Fruit fly (Drosophila melanogaster) whole organism, embryonic: ENCODE data around the gene CG4004.

ENCODE experiments used
- Atf6 ChIP-seq: fragments of 200-800 bp; sonication (Bioruptor generic); IDR thresholded peaks from 2 replicates; pipeline ENCODE4 v1.3.6; 2022; ENCODE audit warnings: missing biosample characterization, missing genetic modification characterization
- B-H1 ChIP-seq: fragments of 200-800 bp; sonication (Bioruptor generic); IDR thresholded peaks from 3 replicates; pipeline ENCODE4 v1.3.6; 2022; ENCODE audit warnings: missing biosample characterization, missing genetic modification characterization
- CG10267 ChIP-seq: fragments of 200-800 bp; sonication (Bioruptor generic); optimal IDR thresholded peaks from 2 replicates; lab custom pipeline; 2018; ENCODE audit warnings: missing biosample characterization, mild to moderate bottlenecking, missing genetic modification characterization, moderate library complexity
- CG10366 ChIP-seq: fragments of 200-800 bp; sonication (Bioruptor generic); IDR thresholded peaks from 2 replicates; pipeline ENCODE4 v1.3.6; 2022; ENCODE audit warnings: missing biosample characterization, missing genetic modification characterization
- CG10979 ChIP-seq: fragments of 200-800 bp; sonication (Bioruptor generic); optimal IDR thresholded peaks from 2 replicates; lab custom pipeline; 2018; ENCODE audit warnings: missing biosample characterization, mild to moderate bottlenecking, missing genetic modification characterization, moderate library complexity
- CG1603 ChIP-seq: fragments of 200-800 bp; sonication (Bioruptor generic); optimal IDR thresholded peaks from 2 replicates; lab custom pipeline; 2019; ENCODE audit warnings: missing biosample characterization, mild to moderate bottlenecking, missing genetic modification characterization, moderate library complexity
- CG16863 ChIP-seq: fragments of 200-800 bp; sonication (Bioruptor generic); optimal IDR thresholded peaks from 3 replicates; lab custom pipeline; 2016; ENCODE audit warnings: missing biosample characterization, missing genetic modification characterization
- CG17568 ChIP-seq: fragments of 200-800 bp; sonication (Bioruptor generic); optimal IDR thresholded peaks from 2 replicates; lab custom pipeline; 2018; ENCODE audit warnings: missing biosample characterization, mild to moderate bottlenecking, missing genetic modification characterization, moderate library complexity
- CG17802 ChIP-seq: fragments of 200-800 bp; sonication (Bioruptor generic); optimal IDR thresholded peaks from 2 replicates; lab custom pipeline; 2018; ENCODE audit warnings: missing biosample characterization, mild to moderate bottlenecking, missing genetic modification characterization, moderate library complexity
- CG17829 ChIP-seq: fragments of 200-800 bp; optimal IDR thresholded peaks from 2 replicates; lab custom pipeline; 2019; ENCODE audit warnings: missing biosample characterization, mild to moderate bottlenecking, missing genetic modification characterization, moderate library complexity
- CG18011 ChIP-seq: fragments of 200-800 bp; sonication (Bioruptor generic); optimal IDR thresholded peaks from 2 replicates; lab custom pipeline; 2017; ENCODE audit warnings: missing biosample characterization, missing genetic modification characterization, mild to moderate bottlenecking, moderate library complexity, missing genotype
- CG2120 ChIP-seq: fragments of 200-800 bp; sonication (Bioruptor generic); optimal IDR thresholded peaks from 3 replicates; lab custom pipeline; 2016; ENCODE audit warnings: missing biosample characterization, missing genetic modification characterization
- CG33557 ChIP-seq: fragments of 200-800 bp; sonication (Bioruptor generic); optimal IDR thresholded peaks from 2 replicates; lab custom pipeline; 2019; ENCODE audit warnings: missing biosample characterization, mild to moderate bottlenecking, missing genetic modification characterization, moderate library complexity
- CG34224 ChIP-seq: fragments of 200-800 bp; sonication (Bioruptor generic); IDR thresholded peaks from 3 replicates; pipeline ENCODE4 v1.3.6; 2022; ENCODE audit warnings: missing biosample characterization, missing genetic modification characterization; ENCODE audit not compliant: partially characterized antibody
- CG42726 ChIP-seq: fragments of 200-800 bp; sonication (Bioruptor generic); IDR thresholded peaks from 2 replicates; pipeline ENCODE4 v1.3.6; 2022; ENCODE audit warnings: missing biosample characterization, missing genetic modification characterization; ENCODE audit not compliant: partially characterized antibody
- CG4730 ChIP-seq: fragments of 200-800 bp; sonication (Bioruptor generic); IDR thresholded peaks from 2 replicates; pipeline ENCODE4 v1.3.6; 2022; ENCODE audit warnings: missing biosample characterization, missing genetic modification characterization
- CG6854 ChIP-seq: fragments of 200-800 bp; sonication (Bioruptor generic); optimal IDR thresholded peaks from 3 replicates; lab custom pipeline; 2017; ENCODE audit warnings: missing biosample characterization, mild to moderate bottlenecking, missing genetic modification characterization
- CG7271 ChIP-seq: fragments of 200-800 bp; sonication (Bioruptor generic); optimal IDR thresholded peaks from 2 replicates; lab custom pipeline; 2018; ENCODE audit warnings: missing biosample characterization, mild to moderate bottlenecking, missing genetic modification characterization, moderate library complexity
- CG7928 ChIP-seq: fragments of 200-800 bp; sonication (Bioruptor generic); optimal IDR thresholded peaks from 2 replicates; lab custom pipeline; 2017; ENCODE audit warnings: missing biosample characterization, mild to moderate bottlenecking, missing genetic modification characterization
- Dek ChIP-seq: fragments of 200-800 bp; sonication (Bioruptor generic); optimal IDR thresholded peaks from 3 replicates; lab custom pipeline; 2019; ENCODE audit warnings: missing biosample characterization, mild to moderate bottlenecking, missing genetic modification characterization, moderate library complexity
- E2f2 ChIP-seq: fragments of 200-800 bp; sonication (Bioruptor generic); IDR thresholded peaks from 2 replicates; pipeline ENCODE4 v1.3.6; 2022; ENCODE audit warnings: missing biosample characterization, missing genetic modification characterization
- Hr3 ChIP-seq: fragments of 200-800 bp; sonication (Bioruptor generic); optimal IDR thresholded peaks from 3 replicates; lab custom pipeline; 2016; ENCODE audit warnings: missing biosample characterization, missing genetic modification characterization
- Hr39 ChIP-seq: fragments of >200 bp; optimal IDR thresholded peaks from 2 replicates; lab custom pipeline; 2017
- MBD-R2 ChIP-seq: fragments of 200-800 bp; sonication (Bioruptor generic); IDR thresholded peaks from 2 replicates; pipeline ENCODE4 v1.3.6; 2022; ENCODE audit warnings: missing biosample characterization, missing genetic modification characterization
- Mrtf ChIP-seq: fragments of 200-800 bp; sonication (Bioruptor generic); IDR thresholded peaks from 3 replicates; pipeline ENCODE4 v1.3.6; 2022; ENCODE audit warnings: missing biosample characterization, missing genetic modification characterization
- Myb ChIP-seq: fragments of 200-800 bp; sonication (Bioruptor generic); optimal IDR thresholded peaks from 2 replicates; lab custom pipeline; 2016; ENCODE audit warnings: missing biosample characterization, missing genetic modification characterization
- NC2α ChIP-seq: fragments of 200-800 bp; sonication (Bioruptor generic); optimal IDR thresholded peaks from 2 replicates; lab custom pipeline; 2016; ENCODE audit warnings: missing biosample characterization, missing genetic modification characterization
- Optix ChIP-seq: fragments of 200-800 bp; sonication (Bioruptor generic); IDR thresholded peaks from 3 replicates; pipeline ENCODE4 v1.3.6; 2022; ENCODE audit warnings: missing biosample characterization, missing genetic modification characterization
- Rx ChIP-seq: fragments of 200-800 bp; sonication (Bioruptor generic); IDR thresholded peaks from 2 replicates; pipeline ENCODE4 v1.3.6; 2022; ENCODE audit warnings: missing biosample characterization, missing genetic modification characterization
- Sin3A ChIP-seq: fragments of >200 bp; optimal IDR thresholded peaks from 2 replicates; lab custom pipeline; 2018
- Stat92E ChIP-seq, 3 experiments: fragments of >200 bp in 2 of 3; fragments of 200-800 bp in 1 of 3; sonication (Bioruptor generic) in 1 of 3; optimal IDR thresholded peaks; 2 replicates each; lab custom pipeline; 2017 to 2019; ENCODE audit warnings: missing biosample characterization in 3 of 3, missing genetic modification characterization in 3 of 3, mild to moderate bottlenecking in 1 of 3, moderate library complexity in 1 of 3
- Tbp ChIP-seq: fragments of >200 bp; optimal IDR thresholded peaks from 2 replicates; lab custom pipeline; 2018; ENCODE audit warnings: missing biosample characterization, missing genetic modification characterization
- ara ChIP-seq: fragments of 200-800 bp; sonication (Bioruptor generic); IDR thresholded peaks from 2 replicates; pipeline ENCODE4 v1.3.6; 2022; ENCODE audit warnings: missing biosample characterization, missing genetic modification characterization
- ash1 ChIP-seq: fragments of 200-800 bp; sonication (Bioruptor generic); optimal IDR thresholded peaks from 2 replicates; lab custom pipeline; 2018; ENCODE audit warnings: missing biosample characterization, mild to moderate bottlenecking, missing genetic modification characterization
- ato ChIP-seq: fragments of 200-800 bp; sonication (Bioruptor generic); IDR thresholded peaks from 2 replicates; pipeline ENCODE4 v1.3.6; 2022; ENCODE audit warnings: missing biosample characterization, missing genetic modification characterization; ENCODE audit not compliant: partially characterized antibody
- bsh ChIP-seq, 2 experiments: fragments of 200-800 bp; sonication (Bioruptor generic); optimal IDR thresholded peaks; 2 replicates each; lab custom pipeline; 2017 to 2018; ENCODE audit warnings: mild to moderate bottlenecking in 2 of 2, missing biosample characterization in 2 of 2, missing genetic modification characterization in 2 of 2, moderate library complexity in 1 of 2
- btn ChIP-seq: fragments of 200-800 bp; sonication (Bioruptor generic); optimal IDR thresholded peaks from 2 replicates; lab custom pipeline; 2016; ENCODE audit warnings: missing biosample characterization, missing genetic modification characterization
- crp ChIP-seq, 2 experiments: fragments of 200-800 bp; sonication (Bioruptor generic); optimal IDR thresholded peaks; 2 replicates in 1 of 2; 3 replicates in 1 of 2; lab custom pipeline; 2017; ENCODE audit warnings: missing biosample characterization in 2 of 2, missing genetic modification characterization in 2 of 2, mild to moderate bottlenecking in 1 of 2, moderate library complexity in 1 of 2
- dmrt11E ChIP-seq: fragments of 200-800 bp; sonication (Bioruptor generic); optimal IDR thresholded peaks from 3 replicates; lab custom pipeline; 2018; ENCODE audit warnings: missing biosample characterization, mild to moderate bottlenecking, missing genetic modification characterization, moderate library complexity
- fd3F ChIP-seq: fragments of 200-800 bp; sonication (Bioruptor generic); optimal IDR thresholded peaks from 2 replicates; lab custom pipeline; 2018; ENCODE audit warnings: missing biosample characterization, mild to moderate bottlenecking, missing genetic modification characterization, moderate library complexity
- fd96Cb ChIP-seq: fragments of 200-800 bp; sonication (Bioruptor generic); optimal IDR thresholded peaks from 2 replicates; lab custom pipeline; 2018; ENCODE audit warnings: missing biosample characterization, mild to moderate bottlenecking, missing genetic modification characterization, moderate library complexity
- gem ChIP-seq: fragments of 200-800 bp; sonication (Bioruptor generic); optimal IDR thresholded peaks from 2 replicates; lab custom pipeline; 2019; ENCODE audit warnings: missing biosample characterization, mild to moderate bottlenecking, missing genetic modification characterization, moderate library complexity
- kni ChIP-seq: fragments of 200-800 bp; sonication (Bioruptor generic); optimal IDR thresholded peaks from 3 replicates; lab custom pipeline; 2017; ENCODE audit warnings: mild to moderate bottlenecking, missing biosample characterization, missing genetic modification reagents, missing genetic modification characterization
- lilli ChIP-seq: fragments of 200-800 bp; sonication (Bioruptor generic); optimal IDR thresholded peaks from 3 replicates; lab custom pipeline; 2016; ENCODE audit warnings: missing biosample characterization, missing genetic modification characterization
- otp ChIP-seq: fragments of 200-800 bp; sonication (Bioruptor generic); IDR thresholded peaks from 3 replicates; pipeline ENCODE4, ENCODE4 v1.3.6; 2022; ENCODE audit warnings: missing biosample characterization, missing genetic modification characterization
- sd ChIP-seq: fragments of 200-800 bp; sonication (Bioruptor generic); optimal IDR thresholded peaks from 3 replicates; lab custom pipeline; 2018; ENCODE audit warnings: missing biosample characterization, mild to moderate bottlenecking, missing genetic modification characterization, moderate library complexity
- sna ChIP-seq: fragments of 200-800 bp; sonication (Bioruptor generic); IDR thresholded peaks from 2 replicates; pipeline ENCODE4 v1.3.6; 2022; ENCODE audit warnings: missing biosample characterization, missing genetic modification characterization; ENCODE audit not compliant: partially characterized antibody
- sqz ChIP-seq: fragments of 200-800 bp; sonication (Bioruptor generic); optimal IDR thresholded peaks from 3 replicates; lab custom pipeline; 2018; ENCODE audit warnings: missing biosample characterization, mild to moderate bottlenecking, missing genetic modification characterization
- stwl ChIP-seq: fragments of 200-800 bp; sonication (Bioruptor generic); optimal IDR thresholded peaks from 3 replicates; lab custom pipeline; 2018; ENCODE audit warnings: missing biosample characterization, mild to moderate bottlenecking, missing genetic modification characterization, moderate library complexity

CG4004 gene

dm6 chrX:12737735-12738390 lies 6.1 kb upstream of the CG4004 start (continued):
- peak; percentile 80 for TF ChIP-seq CG10979 (tag; lab: Kevin White, UChicago)
- TF ChIP-seq fd3F (GFP tag; lab: Kevin White, UChicago), result peak; percentile 67
- TF ChIP-seq Sin3A (lab: Kevin White, UChicago), result no peak
- no peak for TF ChIP-seq CG42726 (GFP tag; lab: Robert Waterston, UW)
- peak; percentile 71 for TF ChIP-seq CG2120 (GFP tag; lab: Kevin White, UChicago)
- TF ChIP-seq sna (GFP tag; lab: Robert Waterston, UW), result no peak
- TF ChIP-seq bsh (GFP tag; optimal IDR thresholded peaks at IDR 0.05; lab: Kevin White, UChicago), result peak in 1 of 2 experiments; percentile 80
- peak; percentile 74 for TF ChIP-seq Dek
- TF ChIP-seq ash1, result no peak
- no peak for TF ChIP-seq Tbp (GFP tag; lab: Kevin White, UChicago)
- peak; percentile 14 for TF ChIP-seq lilli
- peak; percentile 27; the same call in 1 of the 2 replicates for TF ChIP-seq CG10366
- no peak for TF ChIP-seq CG1603
- TF ChIP-seq CG17802, result no peak
- peak; percentile 58 for TF ChIP-seq dmrt11E
- TF ChIP-seq Optix (GFP tag; lab: Robert Waterston, UW), result no peak
- no peak for TF ChIP-seq CG7271 (tag; lab: Kevin White, UChicago)
- TF ChIP-seq Stat92E (GFP tag; optimal IDR thresholded peaks at IDR 0.05; lab: Kevin White, UChicago), result no peak
- peak; percentile 84 for TF ChIP-seq fd96Cb (tag; lab: Kevin White, UChicago)
- no peak for TF ChIP-seq CG34224
- peak; percentile 71 for TF ChIP-seq CG10267
- TF ChIP-seq Atf6, result peak; percentile 35; the same call in 1 of the 2 replicates
- peak in 1 of 2 experiments; percentile 17 for TF ChIP-seq crp (GFP tag; optimal IDR thresholded peaks at IDR 0.05; lab: Kevin White, UChicago)
- no peak for TF ChIP-seq Rx (GFP tag; lab: Robert Waterston, UW)
- TF ChIP-seq stwl (tag; lab: Kevin White, UChicago), result no peak
- TF ChIP-seq NC2α (GFP tag; lab: Kevin White, UChicago), result no peak
- no peak for TF ChIP-seq Myb (GFP tag; lab: Kevin White, UChicago)
- peak; percentile 76 for TF ChIP-seq CG17829 (tag; lab: Kevin White, UChicago)
- TF ChIP-seq E2f2 (GFP tag; lab: Robert Waterston, UW), result peak; percentile 27; the same call in 1 of the 2 replicates
- peak; percentile 92 for TF ChIP-seq gem (tag; lab: Kevin White, UChicago)
- TF ChIP-seq ara (GFP tag; lab: Robert Waterston, UW), result no peak; the same call in 1 of the 2 replicates
- no peak for TF ChIP-seq kni
- TF ChIP-seq CG33557 (GFP tag; lab: Kevin White, UChicago), result peak; percentile 13
- TF ChIP-seq CG17568 (GFP tag; lab: Kevin White, UChicago), result no peak
- no peak for TF ChIP-seq otp (GFP tag; lab: Robert Waterston, UW)
- 0 out of 2 replicates have a peak, but pooled peaks have one; percentile 18 for TF ChIP-seq CG4730 (GFP tag; lab: Robert Waterston, UW)
- no peak for TF ChIP-seq B-H1
- no peak for TF ChIP-seq CG7928
- TF ChIP-seq btn (GFP tag; lab: Kevin White, UChicago), result no peak
- TF ChIP-seq ato (GFP tag; lab: Robert Waterston, UW), result no peak
- TF ChIP-seq CG6854 (GFP tag; lab: Kevin White, UChicago), result peak; percentile 60
- TF ChIP-seq MBD-R2 (GFP tag; lab: Robert Waterston, UW), result no peak
- no peak for TF ChIP-seq CG16863 (GFP tag; lab: Kevin White, UChicago)
- TF ChIP-seq Hr3 (GFP tag; lab: Kevin White, UChicago), result peak; percentile 72
- no peak for TF ChIP-seq sqz (GFP tag; lab: Kevin White, UChicago)
- TF ChIP-seq Hr39 (lab: Kevin White, UChicago), result no peak
- TF ChIP-seq sd (tag; lab: Kevin White, UChicago), result no peak
- no peak for TF ChIP-seq Mrtf
- peak; percentile 21 for TF ChIP-seq CG18011 (GFP tag; lab: Kevin White, UChicago)
